Fruit fly (Drosophila melanogaster): ENCODE measurements around the gene IFT46.

- TF ChIP-seq CTCF (optimal IDR thresholded peaks at IDR 0.05) (no peak), CG8478 (optimal IDR thresholded peaks at IDR 0.05) (no peak)
Measured at dm6 chr2L:18571724-18572427, 44.0 kb downstream of the IFT46 start.
